Fruit fly (Drosophila melanogaster) whole organism, prepupa: ENCODE results near the gene PGRP-SA.

Experiments
- CG6276 ChIP-seq: fragments of 200-800 bp; sonication (Bioruptor generic); optimal IDR thresholded peaks from 2 replicates; lab custom pipeline; 2017; ENCODE audit warnings: missing biosample characterization, mild to moderate bottlenecking, missing genetic modification characterization
- CG6792 ChIP-seq: fragments of 200-800 bp; sonication (Bioruptor generic); optimal IDR thresholded peaks from 3 replicates; lab custom pipeline; 2016; ENCODE audit warnings: missing biosample characterization, missing genetic modification characterization
- CG6854 ChIP-seq: fragments of 200-800 bp; sonication (Bioruptor generic); optimal IDR thresholded peaks from 2 replicates; lab custom pipeline; 2017; ENCODE audit warnings: missing biosample characterization, mild to moderate bottlenecking, missing genetic modification characterization
- CG7368 ChIP-seq: fragments of 200-800 bp; sonication (Bioruptor generic); optimal IDR thresholded peaks from 3 replicates; lab custom pipeline; 2016; ENCODE audit warnings: missing biosample characterization, missing genetic modification characterization
- Sox14 ChIP-seq: fragments of 200-800 bp; sonication (Bioruptor generic); optimal IDR thresholded peaks from 3 replicates; lab custom pipeline; 2016; ENCODE audit warnings: missing biosample characterization, missing genetic modification characterization
- fkh ChIP-seq: fragments of 200-800 bp; sonication (Bioruptor generic); optimal IDR thresholded peaks from 3 replicates; lab custom pipeline; 2017; ENCODE audit warnings: missing biosample characterization, mild to moderate bottlenecking, missing genetic modification characterization, moderate library complexity

DNA sequence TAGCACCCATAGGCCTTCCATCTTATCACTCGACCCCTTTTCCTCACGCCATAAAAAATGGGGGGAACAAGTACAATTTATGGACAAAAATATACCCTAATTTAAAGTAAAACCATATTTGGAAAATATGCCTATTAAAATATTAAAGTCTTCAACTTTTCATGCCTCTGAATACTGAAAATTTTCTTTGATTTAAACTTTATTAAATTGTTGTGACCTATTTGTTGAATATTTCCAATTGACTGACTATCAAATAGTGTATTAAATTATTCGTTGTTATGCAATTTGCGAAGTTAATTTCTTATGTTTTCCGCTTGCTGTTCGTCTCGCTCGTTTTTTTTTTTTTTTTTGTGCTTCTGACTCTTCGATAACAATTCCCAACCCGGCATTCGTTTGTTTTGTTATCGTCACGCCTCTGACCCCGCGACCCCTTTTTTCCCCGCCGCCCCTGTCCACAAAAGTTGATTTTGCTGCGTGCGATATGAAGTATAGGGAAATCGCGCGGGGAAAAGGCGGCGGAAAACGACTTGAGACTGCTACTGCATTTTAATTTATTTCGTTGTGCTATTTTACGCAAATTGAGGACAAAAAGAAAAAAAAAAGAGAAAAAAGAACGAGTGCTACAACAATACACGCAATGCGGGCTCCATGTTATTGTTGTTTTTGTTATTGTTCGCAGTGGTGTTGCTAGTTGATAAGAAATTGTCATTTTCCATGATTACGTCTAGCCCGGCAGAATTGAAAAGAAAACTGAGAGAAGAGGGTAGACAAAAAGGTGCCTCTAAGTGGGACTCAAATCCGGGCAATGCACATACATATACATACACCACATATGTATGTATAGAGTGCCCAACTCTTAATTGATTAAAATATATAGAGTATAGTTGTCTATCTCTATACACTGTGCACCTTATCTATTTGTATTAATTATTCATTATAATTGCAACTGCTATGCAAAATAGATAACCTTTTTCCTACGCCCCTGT is 39.6 kb upstream of the PGRP-SA start:
- peak; percentile 31 for TF ChIP-seq CG7368
- TF ChIP-seq Sox14 (GFP tag; lab: Kevin White, UChicago), result peak; percentile 42
- no peak for TF ChIP-seq fkh (GFP tag; lab: Kevin White, UChicago)
- TF ChIP-seq CG6276, result peak; percentile 39
- no peak for TF ChIP-seq CG6854
- peak; percentile 49 for TF ChIP-seq CG6792 (GFP tag; lab: Kevin White, UChicago)
